Fruit fly (Drosophila melanogaster): ENCODE results near the gene CG15443.
A peak's percentile ranks its signal among the peaks of the same experiment; 100 is the strongest.

The CG15443 gene

dm6 chr2L:4448582-4449016, 14.6 kb downstream of the CG15443 start, which contains the start of gene MFS18 (continued):
- TF ChIP-seq CkIIα-i1 (GFP tag; IDR thresholded peaks at IDR 0.05) (peak; percentile 91), Dfd (GFP tag; optimal IDR thresholded peaks at IDR 0.05) (no peak), CG14710 (tag; optimal IDR thresholded peaks at IDR 0.05) (peak; percentile 99), Ptx1 (GFP tag; IDR thresholded peaks at IDR 0.05) (peak; percentile 99), Camta (GFP tag; optimal IDR thresholded peaks at IDR 0.05) (peak; percentile 97), tio (GFP tag; optimal IDR thresholded peaks at IDR 0.05) (no peak), Scr (GFP tag; IDR thresholded peaks at IDR 0.05; ENCODE audit: partially characterized antibody) (peak; percentile 68), onecut (GFP tag; IDR thresholded peaks at IDR 0.05) (peak; percentile 89), CG8281 (tag; optimal IDR thresholded peaks at IDR 0.05) (peak; percentile 91), CG9727 (GFP tag; optimal IDR thresholded peaks at IDR 0.05) (peak; percentile 99), fd102C (GFP tag; optimal IDR thresholded peaks at IDR 0.05) (peak; percentile 87), unpg (GFP tag; optimal IDR thresholded peaks at IDR 0.05) (peak; percentile 96), run (tag; optimal IDR thresholded peaks at IDR 0.05) (peak; percentile 93), btn (GFP tag; optimal IDR thresholded peaks at IDR 0.05) (peak; percentile 25), ATbp (GFP tag; optimal IDR thresholded peaks at IDR 0.05) (peak; percentile 93), cg (GFP tag; optimal IDR thresholded peaks at IDR 0.05) (no peak), H15 (GFP tag; IDR thresholded peaks at IDR 0.05) (peak; percentile 99), trem (tag; optimal IDR thresholded peaks at IDR 0.05) (peak; percentile 97), CG2712 (tag; optimal IDR thresholded peaks at IDR 0.05) (peak; percentile 100), repo (GFP tag; optimal IDR thresholded peaks at IDR 0.05) (peak; percentile 91), CG3726 (GFP tag; IDR thresholded peaks at IDR 0.05) (peak; percentile 99), D19A (tag; optimal IDR thresholded peaks at IDR 0.05) (peak; percentile 88), CG12744 (GFP tag; optimal IDR thresholded peaks at IDR 0.05) (peak; percentile 68), E2f2 (GFP tag; IDR thresholded peaks at IDR 0.05) (peak; percentile 88), CG1832 (GFP tag; optimal IDR thresholded peaks at IDR 0.05) (no peak), NK7.1 (GFP tag; optimal IDR thresholded peaks at IDR 0.05) (peak; percentile 92), Lpt (GFP tag; optimal IDR thresholded peaks at IDR 0.05) (no peak), CG8388 (GFP tag; optimal IDR thresholded peaks at IDR 0.05) (peak; percentile 96), ttk (GFP tag; IDR thresholded peaks at IDR 0.05) (peak; percentile 99), seq (GFP tag; IDR thresholded peaks at IDR 0.05) (peak; percentile 99), sima (GFP tag; optimal IDR thresholded peaks at IDR 0.05) (peak; percentile 14), CG30403 (GFP tag; optimal IDR thresholded peaks at IDR 0.05) (peak; percentile 98), CG4360 (GFP tag; IDR thresholded peaks at IDR 0.05) (peak; percentile 90), exex (tag; optimal IDR thresholded peaks at IDR 0.05) (peak; percentile 90), Atf-2 (GFP tag; optimal IDR thresholded peaks at IDR 0.05) (peak; percentile 95), Hr78 (GFP tag; optimal IDR thresholded peaks at IDR 0.05) (no peak), klu (GFP tag; IDR thresholded peaks at IDR 0.05) (peak; percentile 96), Optix (GFP tag; IDR thresholded peaks at IDR 0.05) (peak; percentile 97), pnt (GFP tag; optimal IDR thresholded peaks at IDR 0.05) (peak; percentile 66), CG5245 (GFP tag; optimal IDR thresholded peaks at IDR 0.05) (peak; percentile 96), en (GFP tag; optimal IDR thresholded peaks at IDR 0.05) (peak; percentile 8), Hmr (GFP tag; optimal IDR thresholded peaks at IDR 0.05) (peak; percentile 97), CG13287 (GFP tag; IDR thresholded peaks at IDR 0.05; ENCODE audit: partially characterized antibody) (peak; percentile 67), pita (GFP tag; optimal IDR thresholded peaks at IDR 0.05) (no peak), TFAM (GFP tag; optimal IDR thresholded peaks at IDR 0.05) (peak; percentile 94), CG10147 (GFP tag; optimal IDR thresholded peaks at IDR 0.05) (peak; percentile 87)

All from whole organism, embryonic.